Fruit fly (Drosophila melanogaster) whole organism, embryonic: ENCODE data around the gene Pdh.

ENCODE experiments used
- Bgb ChIP-seq: fragments of 200-800 bp; sonication (Bioruptor generic); IDR thresholded peaks from 2 replicates; pipeline ENCODE4 v1.3.6; 2022; ENCODE audit warnings: missing biosample characterization, missing genetic modification characterization; ENCODE audit not compliant: partially characterized antibody
- CG10274 ChIP-seq: fragments of 200-800 bp; sonication (Bioruptor generic); optimal IDR thresholded peaks from 3 replicates; lab custom pipeline; 2017; ENCODE audit warnings: missing biosample characterization, mild to moderate bottlenecking, missing genetic modification characterization
- CG11398 ChIP-seq: fragments of 200-800 bp; sonication (Bioruptor generic); optimal IDR thresholded peaks from 2 replicates; lab custom pipeline; 2016; ENCODE audit warnings: missing biosample characterization, missing genetic modification characterization
- CG12391 ChIP-seq: fragments of 200-800 bp; sonication (Bioruptor generic); optimal IDR thresholded peaks from 3 replicates; lab custom pipeline; 2018; ENCODE audit warnings: missing biosample characterization, mild to moderate bottlenecking, missing genetic modification characterization, moderate library complexity
- CG13296 ChIP-seq: fragments of 200-800 bp; sonication (Bioruptor generic); optimal IDR thresholded peaks from 3 replicates; lab custom pipeline; 2018; ENCODE audit warnings: missing biosample characterization, mild to moderate bottlenecking, missing genetic modification characterization
- CG13894 ChIP-seq: fragments of 200-800 bp; sonication (Bioruptor generic); optimal IDR thresholded peaks from 3 replicates; lab custom pipeline; 2018; ENCODE audit warnings: missing biosample characterization, mild to moderate bottlenecking, missing genetic modification characterization, moderate library complexity
- CG14441 ChIP-seq: fragments of 200-800 bp; sonication (Bioruptor generic); IDR thresholded peaks from 2 replicates; pipeline ENCODE4 v1.3.6; 2022; ENCODE audit warnings: missing biosample characterization, missing genetic modification characterization
- CG14965 ChIP-seq: fragments of 200-800 bp; sonication (Bioruptor generic); optimal IDR thresholded peaks from 2 replicates; lab custom pipeline; 2016; ENCODE audit warnings: missing biosample characterization, missing genetic modification characterization, borderline replicate concordance
- CG15073 ChIP-seq: fragments of 200-800 bp; sonication (Bioruptor generic); optimal IDR thresholded peaks from 2 replicates; lab custom pipeline; 2016; ENCODE audit warnings: missing biosample characterization, missing genetic modification characterization
- CG15601 ChIP-seq: fragments of 200-800 bp; sonication (Bioruptor generic); optimal IDR thresholded peaks from 3 replicates; lab custom pipeline; 2019; ENCODE audit warnings: missing biosample characterization, mild to moderate bottlenecking, missing genetic modification characterization, moderate library complexity
- CG2889 ChIP-seq: fragments of 200-800 bp; sonication (Bioruptor generic); IDR thresholded peaks from 3 replicates; pipeline ENCODE4 v1.3.6; 2022; ENCODE audit warnings: missing biosample characterization, missing genetic modification characterization
- CG30020 ChIP-seq: fragments of 200-800 bp; optimal IDR thresholded peaks from 2 replicates; lab custom pipeline; 2019; ENCODE audit warnings: missing biosample characterization, mild to moderate bottlenecking, missing genetic modification characterization, moderate library complexity
- CG30431 ChIP-seq: fragments of 200-800 bp; sonication (Bioruptor generic); optimal IDR thresholded peaks from 2 replicates; lab custom pipeline; 2017; ENCODE audit warnings: missing biosample characterization, missing genetic modification characterization
- CG3163 ChIP-seq: fragments of 200-800 bp; sonication (Bioruptor generic); optimal IDR thresholded peaks from 3 replicates; lab custom pipeline; 2016; ENCODE audit warnings: missing biosample characterization, missing genetic modification characterization
- CG3838 ChIP-seq: fragments of 200-800 bp; sonication (Bioruptor generic); optimal IDR thresholded peaks from 3 replicates; lab custom pipeline; 2016; ENCODE audit warnings: missing biosample characterization, missing genetic modification characterization
- CG42726 ChIP-seq: fragments of 200-800 bp; sonication (Bioruptor generic); IDR thresholded peaks from 2 replicates; pipeline ENCODE4 v1.3.6; 2022; ENCODE audit warnings: missing biosample characterization, missing genetic modification characterization; ENCODE audit not compliant: partially characterized antibody
- CG4404 ChIP-seq: fragments of 200-800 bp; sonication (Bioruptor generic); IDR thresholded peaks from 2 replicates; pipeline ENCODE4 v1.3.6; 2022; ENCODE audit warnings: missing biosample characterization, missing genetic modification characterization
- CG4854 ChIP-seq: fragments of 200-800 bp; sonication (Bioruptor generic); optimal IDR thresholded peaks from 2 replicates; lab custom pipeline; 2016; ENCODE audit warnings: missing biosample characterization, missing genetic modification characterization, inconsistent platforms
- CG7745 ChIP-seq: fragments of 200-800 bp; sonication (Bioruptor generic); optimal IDR thresholded peaks from 2 replicates; lab custom pipeline; 2018; ENCODE audit warnings: missing biosample characterization, mild to moderate bottlenecking, missing genetic modification characterization, moderate library complexity
- CG7786 ChIP-seq: fragments of 200-800 bp; sonication (Bioruptor generic); optimal IDR thresholded peaks from 2 replicates; lab custom pipeline; 2016; ENCODE audit warnings: missing biosample characterization, missing genetic modification characterization
- CG7987 ChIP-seq: fragments of 200-800 bp; sonication (Bioruptor generic); optimal IDR thresholded peaks from 2 replicates; lab custom pipeline; 2018; ENCODE audit warnings: missing biosample characterization, mild to moderate bottlenecking, missing genetic modification characterization, moderate library complexity
- CG8089 ChIP-seq: fragments of 200-800 bp; sonication (Bioruptor generic); optimal IDR thresholded peaks from 3 replicates; lab custom pipeline; 2016; ENCODE audit warnings: missing biosample characterization, missing genetic modification characterization
- CG8944 ChIP-seq: fragments of 200-800 bp; sonication (Bioruptor generic); optimal IDR thresholded peaks from 3 replicates; lab custom pipeline; 2016; ENCODE audit warnings: missing biosample characterization, missing genetic modification characterization
- CoRest ChIP-seq: fragments of 200-800 bp; sonication (Bioruptor generic); optimal IDR thresholded peaks from 3 replicates; lab custom pipeline; 2018; ENCODE audit warnings: missing biosample characterization, mild to moderate bottlenecking, missing genetic modification characterization, moderate library complexity
- CrebB ChIP-seq: fragments of 200-800 bp; sonication (Bioruptor generic); optimal IDR thresholded peaks from 3 replicates; lab custom pipeline; 2018; ENCODE audit warnings: missing biosample characterization, mild to moderate bottlenecking, missing genetic modification characterization
- Dad ChIP-seq: fragments of 200-800 bp; sonication (Bioruptor generic); optimal IDR thresholded peaks from 3 replicates; lab custom pipeline; 2016; ENCODE audit warnings: missing biosample characterization, missing genetic modification characterization
- Dref ChIP-seq: fragments of 200-800 bp; sonication (Bioruptor generic); IDR thresholded peaks from 2 replicates; pipeline ENCODE4 v1.3.6; 2022; ENCODE audit warnings: missing biosample characterization, missing genetic modification characterization
- Gsc ChIP-seq: fragments of 200-800 bp; sonication (Bioruptor generic); IDR thresholded peaks from 2 replicates; pipeline ENCODE4 v1.3.6; 2022; ENCODE audit warnings: missing biosample characterization, missing genetic modification characterization
- Lhr ChIP-seq: fragments of 200-800 bp; sonication (Bioruptor generic); optimal IDR thresholded peaks from 3 replicates; lab custom pipeline; 2017; ENCODE audit warnings: mild to moderate bottlenecking, missing biosample characterization, missing genetic modification reagents, missing genetic modification characterization
- Mrtf ChIP-seq: fragments of 200-800 bp; sonication (Bioruptor generic); IDR thresholded peaks from 3 replicates; pipeline ENCODE4 v1.3.6; 2022; ENCODE audit warnings: missing biosample characterization, missing genetic modification characterization
- NC2β ChIP-seq: fragments of 200-800 bp; sonication (Bioruptor generic); optimal IDR thresholded peaks from 2 replicates; lab custom pipeline; 2016; ENCODE audit warnings: missing biosample characterization, missing genetic modification characterization
- Six4 ChIP-seq: fragments of 200-800 bp; sonication (Bioruptor generic); optimal IDR thresholded peaks from 2 replicates; lab custom pipeline; 2016; ENCODE audit warnings: missing biosample characterization, missing genetic modification characterization
- Usf ChIP-seq: fragments of 200-800 bp; sonication (Bioruptor generic); optimal IDR thresholded peaks from 2 replicates; lab custom pipeline; 2017; ENCODE audit warnings: missing genotype, missing biosample characterization, missing genetic modification characterization
- Vsx1 ChIP-seq: fragments of 200-800 bp; sonication (Bioruptor generic); optimal IDR thresholded peaks from 2 replicates; lab custom pipeline; 2017; ENCODE audit warnings: missing biosample characterization, mild to moderate bottlenecking, missing genetic modification characterization, missing genetic modification reagents
- al ChIP-seq: fragments of 200-800 bp; sonication (Bioruptor generic); IDR thresholded peaks from 2 replicates; pipeline ENCODE4 v1.3.6; 2022; ENCODE audit warnings: missing biosample characterization, missing genetic modification characterization
- ap ChIP-seq: fragments of 200-800 bp; sonication (Bioruptor generic); IDR thresholded peaks from 2 replicates; pipeline ENCODE4 v1.3.6; 2022; ENCODE audit warnings: missing biosample characterization, missing genetic modification characterization
- caup ChIP-seq: fragments of 200-800 bp; sonication (Bioruptor generic); optimal IDR thresholded peaks from 3 replicates; lab custom pipeline; 2017; ENCODE audit warnings: missing biosample characterization, mild to moderate bottlenecking, missing genetic modification characterization, moderate library complexity; ENCODE audit not compliant: severe bottlenecking
- chif ChIP-seq, 2 experiments: fragments of 200-800 bp; sonication (Bioruptor generic); optimal IDR thresholded peaks; 3 replicates each; lab custom pipeline; 2016; ENCODE audit warnings: missing biosample characterization in 2 of 2, missing genetic modification characterization in 2 of 2
- disco-r ChIP-seq: fragments of 200-800 bp; sonication (Bioruptor generic); optimal IDR thresholded peaks from 2 replicates; lab custom pipeline; 2016; ENCODE audit warnings: missing biosample characterization, missing genetic modification characterization
- dmrt99B ChIP-seq: fragments of 200-800 bp; sonication (Bioruptor generic); optimal IDR thresholded peaks from 2 replicates; lab custom pipeline; 2018; ENCODE audit warnings: missing biosample characterization, mild to moderate bottlenecking, missing genetic modification characterization, moderate library complexity
- emc ChIP-seq: fragments of 200-800 bp; sonication (Bioruptor generic); optimal IDR thresholded peaks from 2 replicates; lab custom pipeline; 2016; ENCODE audit warnings: missing biosample characterization, missing genetic modification characterization
- hth ChIP-seq: fragments of >200 bp; optimal IDR thresholded peaks from 2 replicates; lab custom pipeline; 2017; ENCODE audit warnings: inconsistent platforms
- insv ChIP-seq, 2 experiments: fragments of 200-800 bp; sonication (Bioruptor generic); optimal IDR thresholded peaks; 3 replicates each; lab custom pipeline; 2016 to 2018; ENCODE audit warnings: missing biosample characterization in 2 of 2, missing genetic modification characterization in 2 of 2
- kay ChIP-seq: fragments of 200-800 bp; sonication (Bioruptor generic); optimal IDR thresholded peaks from 2 replicates; lab custom pipeline; 2016; ENCODE audit warnings: missing biosample characterization, missing genetic modification characterization
- mirr ChIP-seq: fragments of 200-800 bp; sonication (Bioruptor generic); optimal IDR thresholded peaks from 3 replicates; lab custom pipeline; 2018; ENCODE audit warnings: missing biosample characterization, mild to moderate bottlenecking, missing genetic modification characterization
- rib ChIP-seq: fragments of 200-800 bp; sonication (Bioruptor generic); IDR thresholded peaks from 2 replicates; pipeline ENCODE4 v1.3.6; 2022; ENCODE audit warnings: missing biosample characterization, missing genetic modification characterization
- sqz ChIP-seq: fragments of 200-800 bp; sonication (Bioruptor generic); optimal IDR thresholded peaks from 3 replicates; lab custom pipeline; 2018; ENCODE audit warnings: missing biosample characterization, mild to moderate bottlenecking, missing genetic modification characterization
- ttk ChIP-seq: fragments of 200-800 bp; sonication (Bioruptor generic); IDR thresholded peaks from 2 replicates; pipeline ENCODE4 v2.1.2; 2022; ENCODE audit warnings: missing biosample characterization, missing genetic modification characterization
- wek ChIP-seq: fragments of 200-800 bp; sonication (Bioruptor generic); optimal IDR thresholded peaks from 3 replicates; lab custom pipeline; 2018; ENCODE audit warnings: missing biosample characterization, mild to moderate bottlenecking, missing genetic modification characterization, moderate library complexity

Pdh gene

dm6 chr3L:16377768-16378764 lies 24.0 kb upstream of the Pdh start, which contains the start of gene roq (continued):
- TF ChIP-seq CG14441 (GFP tag; lab: Robert Waterston, UW) = no peak; the same call in 1 of the 2 replicates
- TF ChIP-seq Bgb (GFP tag; lab: Robert Waterston, UW) = peak; percentile 67
- no peak for TF ChIP-seq rib (GFP tag; lab: Robert Waterston, UW)
- TF ChIP-seq mirr (GFP tag; lab: Kevin White, UChicago) = no peak
- no peak for TF ChIP-seq al (GFP tag; lab: Robert Waterston, UW)
- no peak for TF ChIP-seq CG7786 (GFP tag; lab: Kevin White, UChicago)
- no peak for TF ChIP-seq CG4404 (GFP tag; lab: Robert Waterston, UW)
- TF ChIP-seq Vsx1 (GFP tag; lab: Kevin White, UChicago) = no peak
- TF ChIP-seq CG13296 (GFP tag; lab: Kevin White, UChicago) = no peak
- TF ChIP-seq CrebB (tag; lab: Kevin White, UChicago) = peak; percentile 14
- TF ChIP-seq CG10274 = no peak
- no peak for TF ChIP-seq CG13894 (tag; lab: Kevin White, UChicago)
- peak; percentile 39 for TF ChIP-seq Lhr
- no peak for TF ChIP-seq Dad (GFP tag; lab: Kevin White, UChicago)
- no peak for TF ChIP-seq CG3163 (GFP tag; lab: Kevin White, UChicago)
- peak; percentile 24 for TF ChIP-seq CG12391
- TF ChIP-seq CG42726 (GFP tag; lab: Robert Waterston, UW) = peak; percentile 62; the same call in 1 of the 2 replicates
- TF ChIP-seq CG8944 (GFP tag; lab: Kevin White, UChicago) = no peak
- no peak for TF ChIP-seq Gsc (GFP tag; lab: Robert Waterston, UW)
- TF ChIP-seq Mrtf (GFP tag; lab: Robert Waterston, UW) = no peak
- no peak for TF ChIP-seq Usf (GFP tag; lab: Kevin White, UChicago)
- TF ChIP-seq kay (GFP tag; lab: Kevin White, UChicago) = no peak
- TF ChIP-seq CG30020 (tag; lab: Kevin White, UChicago) = peak; percentile 3
- no peak for TF ChIP-seq Six4
- no peak for TF ChIP-seq CG30431 (GFP tag; lab: Kevin White, UChicago)
- TF ChIP-seq CG3838 (GFP tag; lab: Kevin White, UChicago) = no peak
- TF ChIP-seq CG7745 = no peak
- no peak for TF ChIP-seq dmrt99B
- TF ChIP-seq sqz = no peak
- no peak for TF ChIP-seq emc (GFP tag; lab: Kevin White, UChicago)
- TF ChIP-seq Dref (GFP tag; lab: Robert Waterston, UW) = peak; percentile 91
- TF ChIP-seq CG4854 (GFP tag; lab: Kevin White, UChicago) = no peak
- TF ChIP-seq chif (GFP tag; optimal IDR thresholded peaks at IDR 0.05; lab: Kevin White, UChicago) = no peak
- peak; percentile 8 for TF ChIP-seq CG15601
- TF ChIP-seq CoRest = peak; percentile 34
- TF ChIP-seq wek (GFP tag; lab: Kevin White, UChicago) = no peak
- no peak for TF ChIP-seq CG11398 (GFP tag; lab: Kevin White, UChicago)
- TF ChIP-seq hth (lab: Kevin White, UChicago) = no peak
- no peak for TF ChIP-seq disco-r (GFP tag; lab: Kevin White, UChicago)
- TF ChIP-seq caup (GFP tag; lab: Kevin White, UChicago) = no peak
- no peak for TF ChIP-seq CG14965 (GFP tag; lab: Kevin White, UChicago)
- no peak for TF ChIP-seq CG2889 (GFP tag; lab: Robert Waterston, UW)
- no peak for TF ChIP-seq ap
- peak; percentile 17 for TF ChIP-seq NC2β
- no peak for TF ChIP-seq CG8089 (GFP tag; lab: Kevin White, UChicago)
- no peak for TF ChIP-seq CG15073
- TF ChIP-seq CG7987 (GFP tag; lab: Kevin White, UChicago) = no peak
- peak in 1 of 2 experiments; percentile 72 for TF ChIP-seq insv (GFP tag; optimal IDR thresholded peaks at IDR 0.05; lab: Kevin White, UChicago)
- no peak for TF ChIP-seq ttk (GFP tag; lab: Robert Waterston, UW)
